Worm (Caenorhabditis elegans) whole organism, L2 larva: ENCODE results near the gene C48D1.1.
A peak's percentile ranks its signal among the peaks of the same experiment; 100 is the strongest.

Experiments
- C34F6.9 ChIP-seq: fragments of 150-350 bp; optimal IDR thresholded peaks from 2 replicates; lab custom pipeline; 2014; ENCODE audit warnings: missing biosample characterization, missing genetic modification characterization
- F13H6.1 ChIP-seq: sonication (generic microtip); optimal IDR thresholded peaks from 2 replicates; lab custom pipeline; 2016; ENCODE audit warnings: missing genetic modification characterization, missing compliant biosample characterization
- R02D3.7 ChIP-seq: fragments of 150-350 bp; optimal IDR thresholded peaks from 2 replicates; lab custom pipeline; 2014; ENCODE audit warnings: missing biosample characterization, missing genetic modification characterization
- Y55F3AM.14 ChIP-seq: fragments of 200-800 bp; sonication (Bioruptor generic); optimal IDR thresholded peaks from 2 replicates; lab custom pipeline; 2018; ENCODE audit warnings: mild to moderate bottlenecking, missing genetic modification characterization, missing compliant biosample characterization
- ZK546.5 ChIP-seq: sonication (generic microtip); optimal IDR thresholded peaks from 2 replicates; lab custom pipeline; 2017; ENCODE audit warnings: missing biosample characterization, missing genetic modification characterization
- alr-1 ChIP-seq: fragments of 150-350 bp; optimal IDR thresholded peaks from 2 replicates; lab custom pipeline; 2014; ENCODE audit warnings: missing biosample characterization, missing genetic modification characterization
- aly-2 ChIP-seq: fragments of 150-350 bp; optimal IDR thresholded peaks from 2 replicates; lab custom pipeline; 2014; ENCODE audit warnings: missing biosample characterization, missing genetic modification characterization
- ama-1 ChIP-seq: fragments of 150-350 bp; optimal IDR thresholded peaks from 2 replicates; lab custom pipeline; 2018; ENCODE audit warnings: inconsistent platforms
- blmp-1 ChIP-seq: sonication (generic microtip); optimal IDR thresholded peaks from 2 replicates; lab custom pipeline; 2017; ENCODE audit warnings: missing genetic modification characterization, mild to moderate bottlenecking, missing compliant biosample characterization, antibody characterized with exemption, moderate library complexity; ENCODE audit not compliant: insufficient read depth
- crh-2 ChIP-seq: sonication (generic microtip); optimal IDR thresholded peaks from 2 replicates; lab custom pipeline; 2017; ENCODE audit warnings: missing biosample characterization, missing genetic modification characterization
- egl-27 ChIP-seq: sonication (generic microtip); optimal IDR thresholded peaks from 3 replicates; lab custom pipeline; 2017; ENCODE audit warnings: missing biosample characterization, missing genetic modification reagents, missing genetic modification characterization
- elt-1 ChIP-seq: fragments of 150-350 bp; optimal IDR thresholded peaks from 2 replicates; lab custom pipeline; 2014; ENCODE audit warnings: missing biosample characterization, missing genetic modification characterization
- elt-3 ChIP-seq: sonication (generic microtip); optimal IDR thresholded peaks from 2 replicates; lab custom pipeline; 2017; ENCODE audit warnings: missing biosample characterization, missing genetic modification characterization
- fos-1 ChIP-seq: fragments of 150-350 bp; optimal IDR thresholded peaks from 2 replicates; lab custom pipeline; 2014; ENCODE audit warnings: missing biosample characterization, missing genetic modification characterization
- gmeb-1 ChIP-seq: fragments of 150-350 bp; optimal IDR thresholded peaks from 2 replicates; lab custom pipeline; 2014; ENCODE audit warnings: missing biosample characterization, missing genetic modification characterization
- lin-11 ChIP-seq: fragments of 150-350 bp; sonication (generic microtip); optimal IDR thresholded peaks from 2 replicates; lab custom pipeline; 2014; ENCODE audit warnings: missing biosample characterization, missing genetic modification characterization, inconsistent platforms, mixed read lengths
- lin-13 ChIP-seq: fragments of 150-350 bp; optimal IDR thresholded peaks from 2 replicates; lab custom pipeline; 2014; ENCODE audit warnings: missing biosample characterization, missing genetic modification reagents, missing genetic modification characterization
- lsy-2 ChIP-seq, 2 experiments: fragments of 150-350 bp in 1 of 2; sonication (generic microtip) in 1 of 2; optimal IDR thresholded peaks; 2 replicates each; lab custom pipeline; 2014 to 2017; ENCODE audit warnings: missing biosample characterization in 2 of 2, missing genetic modification characterization in 2 of 2
- mdl-1 ChIP-seq, 2 experiments: fragments of 150-350 bp in 1 of 2; sonication (generic microtip) in 1 of 2; optimal IDR thresholded peaks; 2 replicates each; lab custom pipeline; 2017; ENCODE audit warnings: missing biosample characterization in 2 of 2, missing genetic modification characterization in 2 of 2
- nhr-10 ChIP-seq: sonication (generic microtip); optimal IDR thresholded peaks from 2 replicates; lab custom pipeline; 2017; ENCODE audit warnings: missing biosample characterization, missing genetic modification characterization
- nhr-129 ChIP-seq: fragments of 150-350 bp; optimal IDR thresholded peaks from 2 replicates; lab custom pipeline; 2014; ENCODE audit warnings: missing biosample characterization, missing genetic modification characterization
- nhr-23 ChIP-seq: fragments of 150-350 bp; optimal IDR thresholded peaks from 2 replicates; lab custom pipeline; 2014; ENCODE audit warnings: missing biosample characterization, missing genetic modification reagents, missing genetic modification characterization
- nhr-237 ChIP-seq: fragments of 150-350 bp; optimal IDR thresholded peaks from 2 replicates; lab custom pipeline; 2014; ENCODE audit warnings: missing biosample characterization, missing genetic modification characterization
- nhr-6 ChIP-seq: fragments of 150-350 bp; optimal IDR thresholded peaks from 2 replicates; lab custom pipeline; 2014; ENCODE audit warnings: missing biosample characterization, missing genetic modification characterization
- nhr-77 ChIP-seq: fragments of 150-350 bp; optimal IDR thresholded peaks from 2 replicates; lab custom pipeline; 2014; ENCODE audit warnings: missing biosample characterization, missing genetic modification characterization
- peb-1 ChIP-seq: fragments of 150-350 bp; optimal IDR thresholded peaks from 2 replicates; lab custom pipeline; 2014; ENCODE audit warnings: missing biosample characterization, missing genetic modification characterization
- snpc-4 ChIP-seq: fragments of 150-350 bp; optimal IDR thresholded peaks from 2 replicates; lab custom pipeline; 2014; ENCODE audit warnings: missing biosample characterization, missing genetic modification characterization
- unc-55 ChIP-seq: fragments of 150-350 bp; sonication (generic microtip); optimal IDR thresholded peaks from 3 replicates; lab custom pipeline; 2014; ENCODE audit warnings: missing biosample characterization, missing genetic modification reagents, missing genetic modification characterization
- unc-62 ChIP-seq: fragments of 150-350 bp; optimal IDR thresholded peaks from 2 replicates; lab custom pipeline; 2014; ENCODE audit warnings: missing biosample characterization, missing genetic modification reagents, missing genetic modification characterization
- zag-1 ChIP-seq: fragments of 150-350 bp; optimal IDR thresholded peaks from 2 replicates; lab custom pipeline; 2014; ENCODE audit warnings: missing biosample characterization, missing genetic modification characterization
- ztf-11 ChIP-seq: sonication (generic microtip); optimal IDR thresholded peaks from 2 replicates; lab custom pipeline; 2017; ENCODE audit warnings: missing biosample characterization, missing genetic modification characterization
- ztf-4 ChIP-seq: fragments of 150-350 bp; optimal IDR thresholded peaks from 2 replicates; lab custom pipeline; 2014; ENCODE audit warnings: missing biosample characterization, missing genetic modification characterization

The C48D1.1 gene

ce11 chrIV:13236485-13236884 is 39.3 kb upstream of the C48D1.1 start, which contains the start of gene pwp-1:
pwp-1 (minus strand) TSS chrIV:13236585.
- TF ChIP-seq R02D3.7 (tag; lab: Kevin White, UChicago) (no peak), ZK546.5 (tag; lab: Kevin White, UChicago) (no peak), nhr-6 (tag; lab: Kevin White, UChicago) (no peak), lsy-2 (tag; optimal IDR thresholded peaks at IDR 0.05; lab: Kevin White, UChicago) (no peak), snpc-4 (tag; lab: Kevin White, UChicago) (no peak), nhr-237 (no peak), zag-1 (tag; lab: Kevin White, UChicago) (no peak), ama-1 (no peak)

DNA sequence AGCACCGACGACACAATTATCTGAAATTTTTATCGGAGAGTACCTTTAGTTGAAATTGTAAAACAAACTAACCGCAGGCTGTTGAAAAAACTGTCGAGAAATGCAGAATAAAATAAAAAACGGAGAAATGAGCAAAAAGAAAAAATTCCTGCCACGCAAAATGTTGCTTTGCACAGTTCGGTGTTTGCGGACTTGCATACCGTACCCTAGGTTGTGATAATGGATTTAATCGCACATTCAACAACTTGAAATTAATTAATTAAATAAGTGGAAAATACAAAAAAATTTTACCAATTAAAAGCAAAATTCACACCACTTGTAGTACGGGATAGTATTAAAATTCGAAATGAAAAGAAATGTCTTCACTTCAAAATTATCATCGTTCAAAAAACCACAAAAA is 34.2 kb upstream of the C48D1.1 start:
- TF ChIP-seq unc-55 (GFP tag; lab: Kevin White, UChicago) (peak; percentile 73), fos-1 (tag; lab: Kevin White, UChicago) (peak; percentile 9), lin-13 (GFP tag; lab: Kevin White, UChicago) (peak; percentile 60), nhr-6 (tag; lab: Kevin White, UChicago) (peak; percentile 7), F13H6.1 (tag; lab: Kevin White, UChicago) (no peak), nhr-77 (tag; lab: Kevin White, UChicago) (no peak), C34F6.9 (peak; percentile 55), crh-2 (tag; lab: Kevin White, UChicago) (peak; percentile 73), gmeb-1 (tag; lab: Kevin White, UChicago) (peak; percentile 5), lsy-2 (tag; optimal IDR thresholded peaks at IDR 0.05; lab: Kevin White, UChicago) (peak; percentile 88 to 98), ztf-11 (no peak), nhr-129 (tag; lab: Kevin White, UChicago) (peak; percentile 81), elt-1 (tag; lab: Kevin White, UChicago) (no peak)

DNA sequence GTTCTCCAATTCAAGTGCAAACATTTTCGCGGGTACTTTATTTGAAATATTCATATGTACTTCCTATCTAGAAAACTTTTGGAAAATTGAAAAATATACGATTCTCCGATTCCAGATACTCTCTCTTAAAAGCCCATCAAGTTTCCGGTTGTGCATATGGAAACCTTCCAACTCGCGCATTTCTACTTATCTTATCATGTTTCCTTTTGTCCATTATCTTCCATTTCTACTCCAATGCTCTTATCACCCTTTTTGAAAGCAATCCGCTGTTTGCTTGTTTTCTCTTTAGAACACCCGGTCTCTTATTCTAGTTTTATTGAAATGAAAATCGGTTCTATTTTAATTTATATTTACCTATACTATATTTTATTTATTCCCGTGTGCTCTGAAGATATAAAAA is 24.5 kb upstream of the C48D1.1 start, which contains the start of gene C48D1.5:
Gene C48D1.5 (plus strand): TSS at position 301 of the 400 bp plus-strand sequence.
- TF ChIP-seq ztf-4 (tag; lab: Kevin White, UChicago) (no peak), elt-3 (no peak), nhr-10 (no peak), lin-13 (GFP tag; lab: Kevin White, UChicago) (no peak), R02D3.7 (tag; lab: Kevin White, UChicago) (no peak), blmp-1 (tag; lab: Kevin White, UChicago) (no peak), Y55F3AM.14 (GFP tag; lab: Kevin White, UChicago) (no peak), ama-1 (no peak), lin-11 (tag; lab: Kevin White, UChicago) (no peak), C34F6.9 (no peak), aly-2 (tag; lab: Kevin White, UChicago) (no peak), nhr-23 (tag; lab: Kevin White, UChicago) (no peak), unc-55 (GFP tag; lab: Kevin White, UChicago) (no peak), snpc-4 (tag; lab: Kevin White, UChicago) (no peak), zag-1 (tag; lab: Kevin White, UChicago) (no peak), peb-1 (no peak), nhr-77 (tag; lab: Kevin White, UChicago) (no peak), egl-27 (tag; lab: Kevin White, UChicago) (no peak), crh-2 (tag; lab: Kevin White, UChicago) (no peak)

- TF ChIP-seq nhr-23 (tag; lab: Kevin White, UChicago) (no peak), nhr-237 (no peak), fos-1 (tag; lab: Kevin White, UChicago) (no peak), elt-1 (tag; lab: Kevin White, UChicago) (no peak), unc-62 (GFP tag; lab: Kevin White, UChicago) (no peak), crh-2 (tag; lab: Kevin White, UChicago) (no peak), alr-1 (no peak)
These were observed 23.4 kb upstream of the C48D1.1 start for ce11 chrIV:13220594-13220993.

DNA sequence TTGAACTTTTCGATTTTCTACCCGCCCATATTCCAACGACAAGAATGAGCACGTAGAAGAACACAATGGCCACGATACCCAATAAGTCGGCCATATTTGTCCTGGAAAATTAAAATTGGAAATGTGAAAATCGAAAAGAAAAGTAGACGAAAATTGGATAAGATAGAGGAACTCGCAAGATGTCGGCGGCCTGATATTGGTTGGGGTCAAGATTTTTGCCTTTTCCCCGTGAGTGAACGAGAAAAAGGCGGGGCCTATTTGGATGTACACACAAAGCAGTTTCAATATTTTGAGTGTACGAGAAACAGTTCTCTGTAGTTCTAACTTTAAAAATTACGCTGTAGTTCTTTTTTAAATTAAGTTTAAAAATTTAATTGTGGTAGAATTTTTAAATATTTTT is 17.3 kb upstream of the C48D1.1 start, which contains the start of gene cho-1:
Gene cho-1 (minus strand): TSS at position 101 of the 400 bp plus-strand sequence.
- TF ChIP-seq nhr-6 (tag; lab: Kevin White, UChicago): no peak
- TF ChIP-seq mdl-1 (tag; optimal IDR thresholded peaks at IDR 0.05; lab: Kevin White, UChicago): no peak
- TF ChIP-seq crh-2 (tag; lab: Kevin White, UChicago): no peak
- no peak for TF ChIP-seq nhr-10
